Worm (Caenorhabditis elegans): Measurements from ENCODE around the gene T21B6.3.

Gene T21B6.3

DNA sequence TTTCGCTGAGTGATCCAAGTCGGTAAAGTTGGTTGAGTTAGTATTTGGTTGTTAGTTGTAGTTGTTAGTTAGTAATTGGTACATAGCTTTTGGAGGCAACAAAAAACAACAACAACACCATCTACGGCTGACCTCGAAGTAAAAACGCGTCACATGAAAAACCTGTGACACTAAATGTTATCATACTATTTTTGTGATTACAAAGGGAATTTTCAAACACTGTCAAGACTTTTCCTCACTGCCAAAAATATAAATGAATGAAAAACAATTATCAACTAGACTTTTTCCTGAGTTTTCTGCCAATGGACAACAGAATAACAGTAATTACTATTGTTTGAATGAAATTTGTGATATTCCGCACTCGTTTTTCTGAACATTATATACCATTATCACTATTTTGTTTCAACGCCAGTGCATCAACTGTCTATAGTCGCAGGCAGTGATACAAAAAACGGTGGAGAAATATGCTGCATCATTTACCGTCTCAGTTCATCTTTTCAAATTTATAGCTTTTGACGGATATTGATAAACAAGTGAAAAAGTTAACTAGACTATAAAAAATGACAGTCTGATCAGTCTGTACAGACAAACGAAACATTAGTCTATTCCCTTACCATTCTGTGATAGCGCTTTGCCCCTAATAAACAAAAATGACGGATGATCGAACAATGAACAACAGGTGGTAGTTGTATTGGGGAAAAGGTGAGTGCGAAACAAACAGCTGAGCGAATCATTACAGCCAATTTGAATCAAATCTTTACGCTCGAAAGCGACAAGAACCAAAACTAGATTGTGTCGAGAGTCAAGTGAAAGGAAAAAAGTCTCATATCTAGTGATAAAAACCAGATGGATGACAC is 34.1 kb downstream of the T21B6.3 start:
- TF ChIP-seq pes-1 (GFP tag; IDR thresholded peaks at IDR 0.05) = no peak
- no peak for TF ChIP-seq tbx-11 (GFP tag; IDR thresholded peaks at IDR 0.05)
- no peak for TF ChIP-seq B0310.2 (tag; optimal IDR thresholded peaks at IDR 0.05)
- no peak for TF ChIP-seq ama-1 (optimal IDR thresholded peaks at IDR 0.05)
- TF ChIP-seq hmbx-1 (tag; optimal IDR thresholded peaks at IDR 0.05) = no peak
- no peak for TF ChIP-seq sea-1 (GFP tag; conservative IDR thresholded peaks at IDR 0.05)
- no peak for TF ChIP-seq ceh-13 (GFP tag; optimal IDR thresholded peaks at IDR 0.05)
- no peak for TF ChIP-seq flt-1 (GFP tag; IDR thresholded peaks at IDR 0.05)
- TF ChIP-seq tbx-37 (GFP tag; conservative IDR thresholded peaks at IDR 0.05) = no peak
- no peak for TF ChIP-seq scrt-1 (GFP tag; IDR thresholded peaks at IDR 0.05)
- TF ChIP-seq tra-4 (tag; optimal IDR thresholded peaks at IDR 0.05) = no peak
- TF ChIP-seq hmg-4 (GFP tag; optimal IDR thresholded peaks at IDR 0.05) = no peak
- TF ChIP-seq aly-1 (tag; optimal IDR thresholded peaks at IDR 0.05) = no peak
- TF ChIP-seq F13C5.2 (tag; optimal IDR thresholded peaks at IDR 0.05) = no peak
- TF ChIP-seq ceh-36 (tag; optimal IDR thresholded peaks at IDR 0.05) = no peak
- no peak for TF ChIP-seq ets-7 (tag; optimal IDR thresholded peaks at IDR 0.05)
- TF ChIP-seq hnd-1 (tag; optimal IDR thresholded peaks at IDR 0.05) = no peak

DNA sequence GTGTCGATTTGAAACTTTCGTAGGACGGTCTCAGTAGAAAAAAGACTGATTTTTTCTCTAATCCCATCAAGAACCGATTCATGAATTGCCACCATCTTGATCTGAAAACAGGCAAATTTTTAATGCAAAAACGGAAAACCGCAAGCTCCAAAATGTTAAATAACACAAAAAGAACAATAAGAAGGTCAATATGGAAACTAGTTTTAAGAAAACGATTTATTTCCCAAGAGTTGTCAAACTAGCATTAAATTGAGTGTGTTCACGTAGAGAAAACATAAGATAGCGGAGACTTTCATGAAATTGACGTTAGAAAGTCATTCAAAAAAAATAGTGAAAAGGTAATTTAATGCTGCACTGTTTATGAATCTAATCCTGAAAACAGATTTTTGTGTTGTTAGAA is 34.8 kb downstream of the T21B6.3 start, which contains the start of gene F47B10.9:
Gene F47B10.9 (minus strand): TSS at position 101 of the 400 bp plus-strand sequence.
- TF ChIP-seq aly-1 (tag; optimal IDR thresholded peaks at IDR 0.05) (no peak), pes-1 (GFP tag; IDR thresholded peaks at IDR 0.05) (no peak), ama-1 (optimal IDR thresholded peaks at IDR 0.05) (no peak), hnd-1 (tag; optimal IDR thresholded peaks at IDR 0.05) (no peak), hmbx-1 (tag; optimal IDR thresholded peaks at IDR 0.05) (no peak), ceh-13 (GFP tag; optimal IDR thresholded peaks at IDR 0.05) (no peak), tbx-37 (GFP tag; conservative IDR thresholded peaks at IDR 0.05) (no peak), B0310.2 (tag; optimal IDR thresholded peaks at IDR 0.05) (no peak), ets-7 (tag; optimal IDR thresholded peaks at IDR 0.05) (no peak), hmg-4 (GFP tag; optimal IDR thresholded peaks at IDR 0.05) (no peak), ceh-36 (tag; optimal IDR thresholded peaks at IDR 0.05) (no peak), scrt-1 (GFP tag; IDR thresholded peaks at IDR 0.05) (no peak), tbx-11 (GFP tag; IDR thresholded peaks at IDR 0.05) (no peak), tra-4 (tag; optimal IDR thresholded peaks at IDR 0.05) (no peak), F13C5.2 (tag; optimal IDR thresholded peaks at IDR 0.05) (no peak), flt-1 (GFP tag; IDR thresholded peaks at IDR 0.05) (no peak), sea-1 (GFP tag; conservative IDR thresholded peaks at IDR 0.05) (no peak)

DNA sequence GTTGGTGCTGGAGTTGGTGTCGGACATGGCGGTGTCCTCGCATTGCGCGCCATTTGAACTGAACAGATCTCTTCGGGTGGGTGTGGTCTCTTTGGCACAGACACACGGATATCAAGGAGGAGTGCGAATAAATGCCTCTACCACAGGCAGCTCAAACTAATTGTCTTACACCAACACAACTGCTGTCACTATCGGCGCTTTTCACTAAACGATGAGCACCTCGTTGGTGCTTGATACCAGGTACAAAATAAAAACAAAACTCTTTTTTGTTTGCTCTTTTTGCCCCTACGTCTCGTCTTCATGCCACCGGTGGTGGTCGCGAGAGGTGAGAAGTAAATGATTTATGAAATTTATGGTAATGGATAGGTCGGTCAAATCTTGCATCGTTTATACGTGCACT is 38.0 kb downstream of the T21B6.3 start, which contains the start of gene F47B10.8:
Gene F47B10.8 (minus strand): TSS at position 101 of the 400 bp plus-strand sequence.
- TF ChIP-seq hmg-4 (GFP tag; optimal IDR thresholded peaks at IDR 0.05) = no peak
- no peak for TF ChIP-seq aly-1 (tag; optimal IDR thresholded peaks at IDR 0.05)
- no peak for TF ChIP-seq hmbx-1 (tag; optimal IDR thresholded peaks at IDR 0.05)
- no peak for TF ChIP-seq B0310.2 (tag; optimal IDR thresholded peaks at IDR 0.05)

DNA sequence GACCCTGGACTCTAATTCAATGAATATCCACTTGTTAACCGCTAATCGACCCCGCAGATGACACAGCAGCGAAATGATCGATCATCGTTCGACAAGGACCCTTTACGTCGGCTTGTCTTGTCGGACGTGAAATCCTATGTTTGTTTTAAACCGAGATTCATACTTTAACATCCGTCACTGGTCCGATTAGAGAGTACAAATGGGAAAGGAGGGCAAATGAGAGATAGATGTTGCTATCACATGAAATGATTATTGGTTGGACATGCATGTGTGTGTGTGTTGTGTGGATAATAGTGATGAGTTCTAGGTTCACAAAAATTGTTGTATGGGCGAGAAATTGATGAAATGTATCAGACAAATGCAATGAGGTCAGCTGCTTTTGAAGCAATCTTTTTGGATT is 39.1 kb downstream of the T21B6.3 start:
- TF ChIP-seq pes-1 (GFP tag; IDR thresholded peaks at IDR 0.05) = no peak

DNA sequence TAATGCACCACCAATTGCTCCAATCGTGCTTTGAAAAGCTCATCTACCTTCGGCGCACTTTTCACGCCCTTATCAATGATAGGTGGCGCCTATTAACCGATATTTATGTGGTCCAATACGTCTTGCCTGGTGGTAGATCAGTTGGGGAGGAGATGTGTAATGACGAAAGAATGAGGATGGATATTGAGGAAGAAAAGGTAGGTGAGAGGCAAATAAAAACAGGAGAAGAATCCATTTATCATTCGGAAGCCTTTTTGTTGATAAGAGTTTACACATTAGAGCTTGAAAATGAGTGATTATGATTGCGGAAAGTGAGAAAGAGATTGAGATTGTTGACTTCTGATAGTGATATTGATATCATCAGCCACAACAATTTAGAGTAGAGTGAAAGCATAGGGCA is 41.3 kb downstream of the T21B6.3 start:
- TF ChIP-seq pes-1 (GFP tag; IDR thresholded peaks at IDR 0.05) = no peak
- TF ChIP-seq tbx-37 (GFP tag; conservative IDR thresholded peaks at IDR 0.05) = no peak
- no peak for TF ChIP-seq F13C5.2 (tag; optimal IDR thresholded peaks at IDR 0.05)
- TF ChIP-seq tra-4 (tag; optimal IDR thresholded peaks at IDR 0.05) = no peak

DNA sequence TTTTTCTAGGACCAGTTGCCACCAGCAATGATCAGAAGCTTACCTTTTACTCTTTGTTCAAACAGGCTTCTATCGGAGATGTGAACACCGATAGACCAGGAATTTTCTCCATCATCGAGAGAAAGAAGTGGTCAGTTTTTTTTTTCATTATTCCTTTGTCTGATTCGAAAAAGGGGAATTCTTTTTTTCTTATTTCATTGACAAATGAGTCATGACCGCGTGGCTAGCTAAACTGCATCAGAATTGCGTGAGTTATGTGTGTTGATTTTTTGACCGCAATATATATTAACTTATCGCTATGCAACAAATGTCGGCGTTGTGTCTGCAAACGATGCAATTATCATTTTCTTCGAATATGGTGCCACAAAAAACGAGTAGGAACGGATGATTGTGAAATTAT is 45.3 kb downstream of the T21B6.3 start:
- no peak for TF ChIP-seq ama-1 (optimal IDR thresholded peaks at IDR 0.05)

DNA sequence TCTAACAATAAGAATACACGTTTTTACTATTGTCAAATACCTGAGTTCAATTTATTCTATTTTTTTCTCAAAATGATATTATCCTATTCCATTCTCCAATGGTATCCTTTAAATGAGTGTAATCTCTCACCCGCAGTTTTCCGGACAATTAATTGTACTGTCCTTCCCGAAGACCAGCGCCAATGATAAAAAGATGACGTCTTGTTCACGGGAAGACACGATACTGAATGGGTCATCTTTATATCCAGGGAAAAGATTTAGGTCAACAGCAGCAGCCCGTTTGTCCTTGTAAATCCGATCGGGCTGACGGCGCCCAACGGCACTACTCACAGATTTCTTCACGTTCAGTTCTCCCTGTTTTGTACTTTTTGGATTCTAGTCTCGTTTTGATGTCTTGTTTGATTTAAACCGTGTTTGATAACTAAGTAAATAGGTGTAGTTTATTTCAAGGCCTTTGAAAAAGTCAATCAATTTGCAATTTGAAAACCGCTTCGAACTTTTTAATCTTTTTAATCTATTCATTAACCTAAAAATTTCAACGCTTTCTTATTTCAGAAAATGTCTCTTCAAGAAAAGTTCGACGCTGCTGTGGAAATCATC is 45.9 kb downstream of the T21B6.3 start, which contains the start of gene acbp-3:
Gene acbp-3 (plus strand): TSS at position 550 of the 600 bp plus-strand sequence.
- TF ChIP-seq F13C5.2 (tag; optimal IDR thresholded peaks at IDR 0.05) (no peak), sea-1 (GFP tag; conservative IDR thresholded peaks at IDR 0.05) (no peak), scrt-1 (GFP tag; IDR thresholded peaks at IDR 0.05) (no peak), hmbx-1 (tag; optimal IDR thresholded peaks at IDR 0.05) (no peak), hnd-1 (tag; optimal IDR thresholded peaks at IDR 0.05) (no peak), pes-1 (GFP tag; IDR thresholded peaks at IDR 0.05) (no peak), tbx-11 (GFP tag; IDR thresholded peaks at IDR 0.05) (no peak), ama-1 (optimal IDR thresholded peaks at IDR 0.05) (no peak), B0310.2 (tag; optimal IDR thresholded peaks at IDR 0.05) (no peak), aly-1 (tag; optimal IDR thresholded peaks at IDR 0.05) (no peak), ceh-36 (tag; optimal IDR thresholded peaks at IDR 0.05) (no peak), hmg-4 (GFP tag; optimal IDR thresholded peaks at IDR 0.05) (no peak), flt-1 (GFP tag; IDR thresholded peaks at IDR 0.05) (no peak), ceh-13 (GFP tag; optimal IDR thresholded peaks at IDR 0.05) (no peak), tra-4 (tag; optimal IDR thresholded peaks at IDR 0.05) (no peak)

DNA sequence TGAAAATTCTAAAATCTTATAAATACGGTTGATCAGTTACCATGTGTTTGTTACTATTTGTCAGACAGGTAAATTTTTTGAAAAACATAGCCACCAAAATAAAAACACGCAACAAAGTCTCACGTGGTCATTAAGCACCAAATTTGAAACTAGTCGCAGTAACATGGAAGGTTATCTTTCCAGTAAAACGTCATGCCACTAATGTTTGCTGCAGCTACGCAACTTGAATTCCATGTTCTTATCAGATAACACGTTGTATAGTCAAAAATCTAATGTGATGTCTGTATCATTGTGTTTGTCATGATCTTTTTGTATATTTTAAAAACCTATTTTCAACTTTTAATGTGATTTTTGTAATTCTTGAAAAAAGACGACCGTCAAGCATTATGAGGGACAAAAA is 47.0 kb downstream of the T21B6.3 start:
- TF ChIP-seq tra-4 (tag; optimal IDR thresholded peaks at IDR 0.05) (no peak), aly-1 (tag; optimal IDR thresholded peaks at IDR 0.05) (no peak), hnd-1 (tag; optimal IDR thresholded peaks at IDR 0.05) (no peak), ceh-36 (tag; optimal IDR thresholded peaks at IDR 0.05) (no peak), ets-7 (tag; optimal IDR thresholded peaks at IDR 0.05) (no peak), pes-1 (GFP tag; IDR thresholded peaks at IDR 0.05) (no peak), tbx-11 (GFP tag; IDR thresholded peaks at IDR 0.05) (no peak), hmbx-1 (tag; optimal IDR thresholded peaks at IDR 0.05) (no peak), B0310.2 (tag; optimal IDR thresholded peaks at IDR 0.05) (no peak), tbx-37 (GFP tag; conservative IDR thresholded peaks at IDR 0.05) (no peak)

Data from whole organism, early embryonic.